Fruit fly (Drosophila melanogaster) whole organism: ENCODE measurements around the gene CG10587.
A peak's percentile ranks its signal among the peaks of the same experiment; 100 is the strongest.

Experiments used
- Dll ChIP-seq: fragments of >200 bp; optimal IDR thresholded peaks from 2 replicates; lab custom pipeline; 2017
- pan ChIP-seq: fragments of >200 bp; optimal IDR thresholded peaks from 2 replicates; lab custom pipeline; 2017
- psq ChIP-seq: fragments of >200 bp; optimal IDR thresholded peaks from 2 replicates; lab custom pipeline; 2017
- usp ChIP-seq: fragments of >200 bp; optimal IDR thresholded peaks from 2 replicates; lab custom pipeline; 2017; ENCODE audit warnings: missing biosample characterization, missing genetic modification characterization, mixed read lengths

- TF ChIP-seq usp (no peak), Dll (lab: Kevin White, UChicago) (peak; percentile 53), psq (lab: Kevin White, UChicago) (no peak), pan (lab: Kevin White, UChicago) (no peak)
Observed at dm6 chr3L:20984414-20985208, 22.3 kb upstream of the CG10587 start.
